Fruit fly (Drosophila melanogaster) whole organism, embryonic: Measurements from ENCODE around the gene Irbp18.

ENCODE experiments used
- Bgb ChIP-seq: fragments of 200-800 bp; sonication (Bioruptor generic); IDR thresholded peaks from 2 replicates; pipeline ENCODE4 v1.3.6; 2022; ENCODE audit warnings: missing biosample characterization, missing genetic modification characterization; ENCODE audit not compliant: partially characterized antibody
- CG10979 ChIP-seq: fragments of 200-800 bp; sonication (Bioruptor generic); optimal IDR thresholded peaks from 2 replicates; lab custom pipeline; 2018; ENCODE audit warnings: missing biosample characterization, mild to moderate bottlenecking, missing genetic modification characterization, moderate library complexity
- CG11456 ChIP-seq: fragments of 200-800 bp; sonication (Bioruptor generic); IDR thresholded peaks from 3 replicates; pipeline ENCODE4 v1.3.6; 2022; ENCODE audit warnings: missing biosample characterization, missing genetic modification characterization
- CG12071 ChIP-seq: fragments of 200-800 bp; sonication (Bioruptor generic); optimal IDR thresholded peaks from 3 replicates; lab custom pipeline; 2018; ENCODE audit warnings: missing biosample characterization, mild to moderate bottlenecking, missing genetic modification characterization
- CG12744 ChIP-seq: fragments of 200-800 bp; sonication (Bioruptor generic); optimal IDR thresholded peaks from 2 replicates; lab custom pipeline; 2016; ENCODE audit warnings: missing biosample characterization, missing genetic modification characterization
- CG13287 ChIP-seq: fragments of 200-800 bp; sonication (Bioruptor generic); IDR thresholded peaks from 2 replicates; pipeline ENCODE4 v1.3.6; 2022; ENCODE audit warnings: missing biosample characterization, missing genetic modification characterization; ENCODE audit not compliant: partially characterized antibody
- CG16813 ChIP-seq: fragments of 200-800 bp; sonication (Bioruptor generic); IDR thresholded peaks from 3 replicates; pipeline ENCODE4 v1.3.6; 2022; ENCODE audit warnings: missing biosample characterization, missing genetic modification characterization; ENCODE audit not compliant: partially characterized antibody
- CG17359 ChIP-seq: fragments of 200-800 bp; sonication (Bioruptor generic); optimal IDR thresholded peaks from 3 replicates; lab custom pipeline; 2018; ENCODE audit warnings: missing biosample characterization, mild to moderate bottlenecking, missing genetic modification characterization, moderate library complexity
- CG1792 ChIP-seq: fragments of 200-800 bp; sonication (Bioruptor generic); optimal IDR thresholded peaks from 2 replicates; lab custom pipeline; 2016; ENCODE audit warnings: missing biosample characterization, missing genetic modification characterization
- CG2120 ChIP-seq: fragments of 200-800 bp; sonication (Bioruptor generic); optimal IDR thresholded peaks from 3 replicates; lab custom pipeline; 2016; ENCODE audit warnings: missing biosample characterization, missing genetic modification characterization
- CG31365 ChIP-seq: fragments of 200-800 bp; sonication (Bioruptor generic); optimal IDR thresholded peaks from 2 replicates; lab custom pipeline; 2018; ENCODE audit warnings: missing biosample characterization, mild to moderate bottlenecking, missing genetic modification characterization
- CG31441 ChIP-seq: fragments of 200-800 bp; sonication (Bioruptor generic); IDR thresholded peaks from 2 replicates; pipeline ENCODE4 v1.3.6; 2022; ENCODE audit warnings: missing biosample characterization, missing genetic modification characterization
- CG3995 ChIP-seq: fragments of 200-800 bp; sonication (Bioruptor generic); optimal IDR thresholded peaks from 3 replicates; lab custom pipeline; 2016; ENCODE audit warnings: missing biosample characterization, missing genetic modification characterization
- CG4617 ChIP-seq: fragments of 200-800 bp; sonication (Bioruptor generic); optimal IDR thresholded peaks from 3 replicates; lab custom pipeline; 2016; ENCODE audit warnings: missing biosample characterization, missing genetic modification characterization, borderline replicate concordance
- CG7963 ChIP-seq: fragments of 200-800 bp; sonication (Bioruptor generic); IDR thresholded peaks from 3 replicates; pipeline ENCODE4 v1.3.6; 2022; ENCODE audit warnings: missing biosample characterization, missing genetic modification characterization; ENCODE audit not compliant: partially characterized antibody
- CG9437 ChIP-seq: fragments of 200-800 bp; sonication (Bioruptor generic); optimal IDR thresholded peaks from 2 replicates; lab custom pipeline; 2018; ENCODE audit warnings: missing biosample characterization, mild to moderate bottlenecking, missing genetic modification characterization
- CG9817 ChIP-seq: fragments of 200-800 bp; sonication (Bioruptor generic); optimal IDR thresholded peaks from 2 replicates; lab custom pipeline; 2018; ENCODE audit warnings: missing biosample characterization, mild to moderate bottlenecking, missing genetic modification characterization, moderate library complexity
- CG9932 ChIP-seq: fragments of 200-800 bp; sonication (Bioruptor generic); IDR thresholded peaks from 2 replicates; pipeline ENCODE4 v1.3.6; 2022; ENCODE audit warnings: missing biosample characterization, missing genetic modification characterization
- HmgD ChIP-seq: fragments of 200-800 bp; sonication (Bioruptor generic); optimal IDR thresholded peaks from 3 replicates; lab custom pipeline; 2016; ENCODE audit warnings: missing biosample characterization, missing genetic modification characterization
- Med ChIP-seq: fragments of 200-800 bp; sonication (Bioruptor generic); peaks from one replicate; lab custom pipeline; 2016; ENCODE audit warnings: missing biosample characterization, missing genetic modification characterization, mild to moderate bottlenecking, inconsistent platforms, moderate library complexity
- NFAT ChIP-seq: fragments of 200-800 bp; sonication (Bioruptor generic); IDR thresholded peaks from 2 replicates; pipeline ENCODE4 v1.3.6; 2022; ENCODE audit warnings: missing biosample characterization, missing genetic modification characterization
- Optix ChIP-seq: fragments of 200-800 bp; sonication (Bioruptor generic); IDR thresholded peaks from 3 replicates; pipeline ENCODE4 v1.3.6; 2022; ENCODE audit warnings: missing biosample characterization, missing genetic modification characterization
- Taf1 ChIP-seq: fragments of 200-800 bp; sonication (Bioruptor generic); IDR thresholded peaks from 2 replicates; pipeline ENCODE4 v1.3.6; 2022; ENCODE audit warnings: missing biosample characterization, missing genetic modification characterization
- Xrp1 ChIP-seq: fragments of 200-800 bp; sonication (Bioruptor generic); IDR thresholded peaks from 2 replicates; pipeline ENCODE4 v1.3.6; 2022; ENCODE audit warnings: missing biosample characterization, missing genetic modification characterization
- aop ChIP-seq: fragments of 200-800 bp; sonication (Bioruptor generic); IDR thresholded peaks from 2 replicates; pipeline ENCODE4 v1.3.6; 2022; ENCODE audit warnings: missing biosample characterization, missing genetic modification characterization
- bbx ChIP-seq: fragments of 200-800 bp; sonication (Bioruptor generic); IDR thresholded peaks from 2 replicates; pipeline ENCODE4 v1.3.6; 2022; ENCODE audit warnings: missing biosample characterization, missing genetic modification characterization; ENCODE audit not compliant: partially characterized antibody
- bcd ChIP-seq: fragments of 200-800 bp; sonication (Bioruptor generic); optimal IDR thresholded peaks from 2 replicates; lab custom pipeline; 2017; ENCODE audit warnings: missing biosample characterization, mild to moderate bottlenecking, missing genetic modification characterization
- bowl ChIP-seq: fragments of 200-800 bp; sonication (Bioruptor generic); IDR thresholded peaks from 2 replicates; pipeline ENCODE4 v1.3.6; 2022; ENCODE audit warnings: missing biosample characterization, missing genetic modification characterization
- cato ChIP-seq: fragments of 200-800 bp; sonication (Bioruptor generic); optimal IDR thresholded peaks from 2 replicates; lab custom pipeline; 2016; ENCODE audit warnings: missing biosample characterization, missing genetic modification characterization, borderline replicate concordance
- eve ChIP-seq, 2 experiments: fragments of >200 bp; optimal IDR thresholded peaks; 2 replicates each; lab custom pipeline; 2017; ENCODE audit warnings: missing biosample characterization in 2 of 2, missing genetic modification characterization in 2 of 2
- eyg ChIP-seq: fragments of 200-800 bp; sonication (Bioruptor generic); optimal IDR thresholded peaks from 3 replicates; lab custom pipeline; 2016; ENCODE audit warnings: missing biosample characterization, missing genetic modification characterization
- hb ChIP-seq: fragments of 200-800 bp; sonication (Bioruptor generic); IDR thresholded peaks from 3 replicates; pipeline ENCODE4 v1.3.6; 2022; ENCODE audit warnings: missing biosample characterization, missing genetic modification characterization; ENCODE audit not compliant: partially characterized antibody
- pfk ChIP-seq: fragments of 200-800 bp; sonication (Bioruptor generic); optimal IDR thresholded peaks from 2 replicates; lab custom pipeline; 2018; ENCODE audit warnings: missing biosample characterization, mild to moderate bottlenecking, missing genetic modification characterization, moderate library complexity
- pnt ChIP-seq: fragments of 200-800 bp; sonication (Bioruptor generic); optimal IDR thresholded peaks from 3 replicates; lab custom pipeline; 2016; ENCODE audit warnings: missing biosample characterization, missing genetic modification characterization
- ro ChIP-seq: fragments of 200-800 bp; sonication (Bioruptor generic); IDR thresholded peaks from 2 replicates; pipeline ENCODE4 v1.3.6; 2022; ENCODE audit warnings: missing biosample characterization, missing genetic modification characterization
- row ChIP-seq: fragments of 200-800 bp; sonication (Bioruptor generic); IDR thresholded peaks from 3 replicates; pipeline ENCODE4 v1.3.6; 2022; ENCODE audit warnings: missing biosample characterization, missing genetic modification characterization
- sens ChIP-seq: fragments of 200-800 bp; sonication (Bioruptor generic); peaks from one replicate; lab custom pipeline; 2016; ENCODE audit warnings: missing biosample characterization, missing genetic modification characterization
- slp2 ChIP-seq: fragments of 200-800 bp; sonication (Bioruptor generic); optimal IDR thresholded peaks from 2 replicates; lab custom pipeline; 2016; ENCODE audit warnings: missing biosample characterization, missing genetic modification characterization
- stwl ChIP-seq: fragments of 200-800 bp; sonication (Bioruptor generic); optimal IDR thresholded peaks from 3 replicates; lab custom pipeline; 2018; ENCODE audit warnings: missing biosample characterization, mild to moderate bottlenecking, missing genetic modification characterization, moderate library complexity
- z ChIP-seq: fragments of 200-800 bp; sonication (Bioruptor generic); IDR thresholded peaks from 3 replicates; pipeline ENCODE4 v1.3.6; 2022; ENCODE audit warnings: missing biosample characterization, missing genetic modification characterization
- zfh1 ChIP-seq: fragments of 200-800 bp; sonication (Bioruptor generic); IDR thresholded peaks from 3 replicates; pipeline ENCODE4 v1.3.6; 2022; ENCODE audit warnings: missing biosample characterization, missing genetic modification characterization

Irbp18 gene

DNA sequence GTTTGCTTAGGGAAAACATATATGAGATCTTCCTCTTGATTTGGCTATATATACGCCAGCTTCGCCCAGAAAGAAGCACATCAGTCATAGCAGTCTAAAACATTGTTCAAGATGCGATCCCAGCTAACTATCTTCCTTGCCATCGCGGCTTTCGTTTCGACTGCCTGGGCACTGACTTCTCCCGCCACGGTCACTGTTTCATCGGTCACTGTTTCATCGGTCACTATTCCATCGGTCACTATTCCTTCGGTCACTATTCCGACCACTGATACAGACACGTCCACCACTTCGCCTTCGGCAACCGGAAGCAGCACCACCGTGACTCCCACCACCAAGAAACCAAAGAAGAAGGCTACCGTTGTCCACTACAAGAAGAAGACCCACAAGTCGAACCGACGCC, 36.9 kb upstream of the Irbp18 start, which contains the start of gene CG14143:
TSS of gene CG14143 (plus strand) at position 102 of the 400 bp plus-strand sequence.
- TF ChIP-seq pfk = peak; percentile 67
- 0 out of 2 replicates have a peak, but pooled peaks have one; percentile 18 for TF ChIP-seq ro (GFP tag; lab: Robert Waterston, UW)
- TF ChIP-seq Med (GFP tag; lab: Kevin White, UChicago) = peak; percentile 24
- TF ChIP-seq CG3995 (GFP tag; lab: Kevin White, UChicago) = peak; percentile 91
- 0 out of 3 replicates have a peak, but pooled peaks have one; percentile 14 for TF ChIP-seq CG16813 (GFP tag; lab: Robert Waterston, UW)
- 0 out of 3 replicates have a peak, but pooled peaks have one; percentile 44 for TF ChIP-seq zfh1 (GFP tag; lab: Robert Waterston, UW)

DNA sequence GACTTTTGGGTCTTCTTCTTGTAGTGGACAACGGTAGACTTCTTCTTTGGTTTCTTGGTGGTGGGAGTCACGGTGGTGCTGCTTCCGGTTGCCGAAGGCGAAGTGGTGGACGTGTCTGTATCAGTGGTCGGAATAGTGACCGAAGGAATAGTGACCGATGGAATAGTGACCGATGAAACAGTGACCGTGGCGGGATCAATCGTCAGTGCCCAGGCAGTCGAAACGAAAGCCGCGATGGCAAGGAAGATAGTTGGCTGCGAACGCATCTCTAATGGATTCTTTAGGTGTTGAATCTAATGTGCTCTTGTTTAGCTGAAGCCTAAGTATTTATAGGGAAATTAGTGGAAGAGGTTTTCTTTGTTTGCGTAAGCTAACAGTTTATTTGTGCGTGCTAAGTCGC, 34.1 kb upstream of the Irbp18 start, which contains the start of gene CG32074:
TSS of gene CG32074 (minus strand) at position 268 of the 400 bp plus-strand sequence.
- TF ChIP-seq CG31441 = 0 out of 2 replicates have a peak, but pooled peaks have one; percentile 35
- peak; percentile 80 for TF ChIP-seq CG3995 (GFP tag; lab: Kevin White, UChicago)
- peak; percentile 54 for TF ChIP-seq pfk

dm6 chr3L:11130535-11130934, 32.5 kb upstream of the Irbp18 start, which contains the start of gene nol:
Gene nol (plus strand): TSS chr3L:11130835.
- no peak for TF ChIP-seq CG16813 (GFP tag; lab: Robert Waterston, UW)
- no peak for TF ChIP-seq bcd (GFP tag; lab: Kevin White, UChicago)
- TF ChIP-seq hb (GFP tag; lab: Robert Waterston, UW) = no peak
- TF ChIP-seq CG2120 (GFP tag; lab: Kevin White, UChicago) = no peak
- no peak for TF ChIP-seq CG31365 (tag; lab: Kevin White, UChicago)
- no peak for TF ChIP-seq NFAT (GFP tag; lab: Robert Waterston, UW)

dm6 chr3L:11125636-11126532, 27.9 kb upstream of the Irbp18 start:
- no peak for TF ChIP-seq CG1792 (GFP tag; lab: Kevin White, UChicago)
- TF ChIP-seq eyg = no peak
- TF ChIP-seq sens (GFP tag; lab: Kevin White, UChicago) = peak; percentile 72
- TF ChIP-seq HmgD (GFP tag; lab: Kevin White, UChicago) = no peak
- 0 out of 3 replicates have a peak, but pooled peaks have one; percentile 13 for TF ChIP-seq z (GFP tag; lab: Robert Waterston, UW)
- TF ChIP-seq pnt = no peak
- 0 out of 2 replicates have a peak, but pooled peaks have one; percentile 11 for TF ChIP-seq Xrp1 (GFP tag; lab: Robert Waterston, UW)
- TF ChIP-seq CG10979 (tag; lab: Kevin White, UChicago) = peak; percentile 10
- TF ChIP-seq Optix (GFP tag; lab: Robert Waterston, UW) = no peak
- no peak for TF ChIP-seq stwl (tag; lab: Kevin White, UChicago)
- TF ChIP-seq CG11456 (GFP tag; lab: Robert Waterston, UW) = no peak
- no peak for TF ChIP-seq cato (GFP tag; lab: Kevin White, UChicago)
- peak; percentile 29; the same call in 1 of the 2 replicates for TF ChIP-seq bbx (GFP tag; lab: Robert Waterston, UW)
- peak; percentile 15 for TF ChIP-seq bcd (GFP tag; lab: Kevin White, UChicago)
- no peak for TF ChIP-seq aop (GFP tag; lab: Robert Waterston, UW)
- no peak for TF ChIP-seq CG17359
- TF ChIP-seq CG13287 = no peak
- no peak for TF ChIP-seq CG9817 (tag; lab: Kevin White, UChicago)
- TF ChIP-seq CG7963 (GFP tag; lab: Robert Waterston, UW) = no peak
- no peak for TF ChIP-seq bowl (GFP tag; lab: Robert Waterston, UW)
- TF ChIP-seq CG9932 (GFP tag; lab: Robert Waterston, UW) = 0 out of 2 replicates have a peak, but pooled peaks have one; percentile 7
- no peak for TF ChIP-seq CG9437
- TF ChIP-seq CG4617 = no peak
- no peak for TF ChIP-seq CG12744 (GFP tag; lab: Kevin White, UChicago)
- no peak for TF ChIP-seq eve (GFP tag; optimal IDR thresholded peaks at IDR 0.05; lab: Kevin White, UChicago)
- peak; percentile 16; the same call in 1 of the 3 replicates for TF ChIP-seq row (GFP tag; lab: Robert Waterston, UW)
- TF ChIP-seq CG12071 (GFP tag; lab: Kevin White, UChicago) = no peak
- 0 out of 2 replicates have a peak, but pooled peaks have one; percentile 20 for TF ChIP-seq Taf1 (GFP tag; lab: Robert Waterston, UW)
- TF ChIP-seq Bgb (GFP tag; lab: Robert Waterston, UW) = no peak
- no peak for TF ChIP-seq slp2 (GFP tag; lab: Kevin White, UChicago)
